Fruit fly (Drosophila melanogaster) whole organism, pupa: Measurements from ENCODE around the gene PolD2.

Experiments used
- CG10348 ChIP-seq: fragments of 200-800 bp; sonication (Bioruptor generic); IDR thresholded peaks from 2 replicates; pipeline ENCODE4 v1.3.6; 2022; ENCODE audit warnings: missing biosample characterization, missing genetic modification characterization
- CG12605 ChIP-seq: fragments of 200-800 bp; sonication (Bioruptor generic); IDR thresholded peaks from 2 replicates; pipeline ENCODE4 v1.3.6; 2022; ENCODE audit warnings: missing biosample characterization, missing genetic modification characterization
- CG13204 ChIP-seq: fragments of 200-800 bp; sonication (Bioruptor generic); optimal IDR thresholded peaks from 2 replicates; lab custom pipeline; 2018; ENCODE audit warnings: missing biosample characterization, mild to moderate bottlenecking, missing genetic modification characterization, moderate library complexity
- CG14655 ChIP-seq: fragments of 200-800 bp; sonication (Bioruptor generic); optimal IDR thresholded peaks from 3 replicates; lab custom pipeline; 2017; ENCODE audit warnings: mild to moderate bottlenecking, missing biosample characterization, missing genetic modification reagents, missing genetic modification characterization
- CG15710 ChIP-seq: fragments of 200-800 bp; sonication (Bioruptor generic); optimal IDR thresholded peaks from 2 replicates; lab custom pipeline; 2018; ENCODE audit warnings: missing biosample characterization, mild to moderate bottlenecking, missing genetic modification characterization, moderate library complexity
- CG17806 ChIP-seq: fragments of 200-800 bp; sonication (Bioruptor generic); optimal IDR thresholded peaks from 2 replicates; lab custom pipeline; 2018; ENCODE audit warnings: missing biosample characterization, mild to moderate bottlenecking, missing genetic modification characterization, moderate library complexity
- CG32121 ChIP-seq: fragments of 200-800 bp; sonication (Bioruptor generic); IDR thresholded peaks from 2 replicates; pipeline ENCODE4 v1.3.6; 2022; ENCODE audit warnings: missing biosample characterization, missing genetic modification characterization
- CG34367 ChIP-seq: fragments of 200-800 bp; sonication (Bioruptor generic); optimal IDR thresholded peaks from 2 replicates; lab custom pipeline; 2018; ENCODE audit warnings: missing biosample characterization, mild to moderate bottlenecking, missing genetic modification characterization
- CG4496 ChIP-seq: fragments of 200-800 bp; sonication (Bioruptor generic); IDR thresholded peaks from 3 replicates; pipeline ENCODE4 v1.3.6; 2022; ENCODE audit warnings: missing biosample characterization, missing genetic modification characterization
- CG8159 ChIP-seq: fragments of 200-800 bp; sonication (Bioruptor generic); optimal IDR thresholded peaks from 3 replicates; lab custom pipeline; 2018; ENCODE audit warnings: missing biosample characterization, mild to moderate bottlenecking, missing genetic modification characterization, moderate library complexity
- CG8301 ChIP-seq: fragments of 200-800 bp; sonication (Bioruptor generic); optimal IDR thresholded peaks from 2 replicates; lab custom pipeline; 2018; ENCODE audit warnings: missing biosample characterization, mild to moderate bottlenecking, missing genetic modification characterization
- CG9948 ChIP-seq: fragments of 200-800 bp; sonication (Bioruptor generic); optimal IDR thresholded peaks from 2 replicates; lab custom pipeline; 2018; ENCODE audit warnings: missing biosample characterization, mild to moderate bottlenecking, missing genetic modification characterization, moderate library complexity
- D1 ChIP-seq: fragments of 200-800 bp; sonication (Bioruptor generic); optimal IDR thresholded peaks from 2 replicates; lab custom pipeline; 2018; ENCODE audit warnings: missing biosample characterization, mild to moderate bottlenecking, missing genetic modification characterization, moderate library complexity
- EcR ChIP-seq: fragments of 200-800 bp; sonication (Bioruptor generic); optimal IDR thresholded peaks from 3 replicates; lab custom pipeline; 2019; ENCODE audit warnings: missing biosample characterization, missing genetic modification characterization, mild to moderate bottlenecking, moderate library complexity, missing genetic modification reagents
- Ets98B ChIP-seq: fragments of 200-800 bp; sonication (Bioruptor generic); IDR thresholded peaks from 2 replicates; pipeline ENCODE4 v1.3.6; 2022; ENCODE audit warnings: missing biosample characterization, missing genetic modification characterization
- Pif1A ChIP-seq: fragments of 200-800 bp; sonication (Bioruptor generic); optimal IDR thresholded peaks from 3 replicates; lab custom pipeline; 2016; ENCODE audit warnings: missing biosample characterization, missing genetic modification characterization
- Pif1B ChIP-seq: fragments of 200-800 bp; sonication (Bioruptor generic); optimal IDR thresholded peaks from 3 replicates; lab custom pipeline; 2016; ENCODE audit warnings: missing biosample characterization, missing genetic modification characterization
- Snoo ChIP-seq: fragments of 200-800 bp; sonication (Bioruptor generic); optimal IDR thresholded peaks from 3 replicates; lab custom pipeline; 2017; ENCODE audit warnings: missing biosample characterization, mild to moderate bottlenecking, missing genetic modification characterization, inconsistent platforms
- fd96Ca ChIP-seq: fragments of 200-800 bp; sonication (Bioruptor generic); IDR thresholded peaks from 3 replicates; pipeline ENCODE4 v1.3.6; 2022; ENCODE audit warnings: missing biosample characterization, missing genetic modification characterization
- gl ChIP-seq: fragments of 200-800 bp; sonication (Bioruptor generic); optimal IDR thresholded peaks from 2 replicates; lab custom pipeline; 2018; ENCODE audit warnings: missing biosample characterization, mild to moderate bottlenecking, missing genetic modification characterization
- rn ChIP-seq: fragments of 200-800 bp; sonication (Bioruptor generic); IDR thresholded peaks from 2 replicates; pipeline ENCODE4 v1.3.6; 2022; ENCODE audit warnings: missing biosample characterization, missing genetic modification characterization

PolD2 gene

DNA sequence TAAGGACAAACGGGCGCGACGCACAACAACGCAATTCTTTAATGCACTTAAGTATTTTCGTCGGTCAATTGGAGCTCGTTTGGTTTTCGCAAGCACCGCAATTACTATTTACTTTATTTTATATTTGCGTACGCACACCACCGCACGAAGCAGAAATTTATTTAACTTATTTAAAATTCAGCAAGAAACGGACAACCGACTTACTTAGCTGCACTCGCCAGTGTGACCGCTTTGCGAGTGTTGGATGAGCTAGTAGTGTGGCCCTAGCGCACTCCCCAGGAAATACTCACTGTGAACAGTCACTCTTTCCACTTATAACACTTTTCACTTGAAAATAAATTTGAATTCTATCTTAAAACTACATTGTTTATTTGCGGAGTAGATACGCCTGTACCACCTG lies 44.6 kb upstream of the PolD2 start, which contains the start of gene drpr:
drpr (minus strand) TSS at position 235 of the 400 bp plus-strand sequence.
- TF ChIP-seq CG32121 (GFP tag; lab: Robert Waterston, UW) (no peak), fd96Ca (no peak), CG34367 (tag; lab: Kevin White, UChicago) (no peak), CG9948 (tag; lab: Kevin White, UChicago) (no peak), Pif1A (GFP tag; lab: Kevin White, UChicago) (no peak), Ets98B (GFP tag; lab: Robert Waterston, UW) (peak; percentile 15; the same call in 1 of the 2 replicates), Pif1B (GFP tag; lab: Kevin White, UChicago) (peak; percentile 61), CG17806 (no peak), gl (tag; lab: Kevin White, UChicago) (no peak), rn (GFP tag; lab: Robert Waterston, UW) (no peak), CG12605 (GFP tag; lab: Robert Waterston, UW) (no peak), D1 (tag; lab: Kevin White, UChicago) (no peak), Snoo (peak; percentile 53), CG4496 (GFP tag; lab: Robert Waterston, UW) (no peak), CG10348 (GFP tag; lab: Robert Waterston, UW) (no peak), CG15710 (tag; lab: Kevin White, UChicago) (no peak), CG14655 (GFP tag; lab: Kevin White, UChicago) (no peak), CG13204 (GFP tag; lab: Kevin White, UChicago) (no peak), EcR (GFP tag; lab: Kevin White, UChicago) (no peak), CG8159 (tag; lab: Kevin White, UChicago) (peak; percentile 18), CG8301 (no peak)

- no peak for TF ChIP-seq CG34367 (tag; lab: Kevin White, UChicago)
- no peak for TF ChIP-seq Ets98B (GFP tag; lab: Robert Waterston, UW)
- TF ChIP-seq gl (tag; lab: Kevin White, UChicago) = no peak
- no peak for TF ChIP-seq fd96Ca
- TF ChIP-seq Pif1A (GFP tag; lab: Kevin White, UChicago) = no peak
- TF ChIP-seq EcR (GFP tag; lab: Kevin White, UChicago) = no peak
- no peak for TF ChIP-seq Pif1B (GFP tag; lab: Kevin White, UChicago)
- peak; percentile 54; the same call in 1 of the 2 replicates for TF ChIP-seq CG12605 (GFP tag; lab: Robert Waterston, UW)
These were observed 39.8 kb upstream of the PolD2 start, which contains the start of gene Oseg4 for dm6 chr3L:1735603-1736002. TSS of gene Oseg4 (minus strand) at chr3L:1735767.

DNA sequence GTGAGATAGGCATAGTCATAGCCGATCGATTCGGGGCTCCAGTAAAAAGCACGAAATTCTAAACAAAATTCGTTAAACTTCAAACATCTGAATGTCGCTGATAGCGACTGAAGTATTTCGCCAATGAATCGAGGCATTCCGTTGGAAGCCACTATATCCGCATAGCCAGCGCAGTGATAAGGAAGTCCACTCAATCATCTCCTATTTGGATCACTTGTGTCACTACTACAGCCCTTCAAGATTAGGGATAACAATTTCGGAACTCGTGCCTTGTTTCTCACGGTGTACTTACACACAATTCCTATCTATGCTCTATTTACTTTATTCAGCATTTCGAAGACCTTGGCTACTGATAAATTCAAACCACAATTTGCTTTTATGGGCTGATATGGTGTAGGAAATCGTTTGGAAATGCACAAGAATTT lies 37.5 kb upstream of the PolD2 start, which contains the start of gene PIG-Wb:
PIG-Wb (minus strand) TSS at position 209 of the 425 bp plus-strand sequence.
- TF ChIP-seq CG15710 (tag; lab: Kevin White, UChicago) = no peak

DNA sequence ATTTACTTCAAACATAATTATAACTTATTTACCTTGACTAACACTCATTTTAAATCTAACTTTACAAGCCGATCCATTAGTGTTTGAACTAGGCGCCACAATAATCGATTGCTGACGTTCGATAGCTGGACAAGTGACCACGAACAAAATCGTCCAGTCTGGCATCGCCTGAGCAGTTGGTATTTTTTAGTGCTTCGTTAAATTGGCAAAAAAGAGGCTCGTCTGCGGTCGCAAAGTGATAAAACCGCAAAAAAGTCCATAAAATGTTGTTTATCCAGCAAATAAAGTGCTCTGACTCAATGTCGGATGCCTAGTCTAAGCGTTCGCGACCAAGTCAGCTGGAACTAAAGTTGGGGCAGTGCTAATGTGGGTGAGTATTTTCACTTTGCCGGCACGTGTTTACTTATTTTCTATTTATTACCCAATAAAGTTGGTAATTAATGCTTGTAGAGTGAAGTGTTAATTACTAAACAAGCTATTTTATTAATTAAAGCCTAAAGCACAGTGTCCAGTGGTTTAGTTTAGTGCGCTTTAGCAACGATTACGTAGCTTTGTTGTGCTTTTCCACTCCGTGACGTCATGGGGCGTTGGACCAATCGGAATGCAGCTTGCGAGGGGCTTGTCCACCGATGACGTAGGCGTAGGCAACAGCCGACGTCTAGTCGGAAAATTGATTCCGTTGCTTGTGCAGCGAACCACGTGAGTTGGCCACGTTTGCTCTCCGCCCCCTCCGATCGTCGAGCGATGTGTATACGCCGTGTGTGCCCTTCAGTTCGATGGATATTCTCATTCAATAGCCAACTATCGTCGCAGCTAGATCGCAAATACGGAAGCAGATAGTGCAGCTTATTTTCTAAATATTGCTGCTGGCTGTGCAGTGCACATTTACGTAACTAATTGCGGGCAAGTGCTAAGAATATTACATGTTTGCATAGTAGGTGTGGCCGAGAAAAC lies 36.8 kb upstream of the PolD2 start, which contains the start of gene Gk2:
Gk2 (plus strand) TSS at position 33 of the 954 bp plus-strand sequence.
- TF ChIP-seq CG9948 (tag; lab: Kevin White, UChicago) (no peak), EcR (GFP tag; lab: Kevin White, UChicago) (peak; percentile 3)

DNA sequence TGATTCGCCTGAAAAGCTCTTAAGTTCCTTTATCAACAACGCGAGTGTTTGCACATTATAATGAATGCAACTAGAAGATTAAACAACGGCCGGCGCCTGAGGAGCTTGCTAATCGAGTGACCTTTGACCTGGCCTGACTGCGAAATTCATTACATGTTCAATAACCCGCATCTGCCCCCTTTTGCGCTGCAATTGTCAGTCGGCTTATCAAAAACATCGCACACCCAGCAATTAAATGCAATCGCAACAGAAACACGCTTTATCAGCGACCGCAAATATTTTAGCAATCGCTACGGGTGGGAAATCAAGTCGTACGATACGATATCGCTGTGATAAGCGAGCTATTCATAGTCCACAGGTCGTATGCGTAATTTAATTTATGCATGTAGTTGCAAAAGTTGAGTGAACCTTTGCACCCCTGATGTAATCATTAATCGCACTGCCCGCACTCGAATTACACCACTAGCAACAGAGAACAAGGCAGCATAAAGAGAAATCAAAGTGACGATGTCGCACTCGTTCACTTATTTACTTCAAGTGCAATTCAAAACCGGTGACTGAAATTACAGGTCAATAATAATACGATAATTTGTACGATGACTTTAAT lies 35.8 kb upstream of the PolD2 start:
- TF ChIP-seq EcR (GFP tag; lab: Kevin White, UChicago) (peak; percentile 78), rn (GFP tag; lab: Robert Waterston, UW) (no peak), gl (tag; lab: Kevin White, UChicago) (peak; percentile 5), CG8159 (tag; lab: Kevin White, UChicago) (no peak), CG8301 (no peak)

- TF ChIP-seq rn (GFP tag; lab: Robert Waterston, UW) (0 out of 2 replicates have a peak, but pooled peaks have one; percentile 15), CG13204 (GFP tag; lab: Kevin White, UChicago) (no peak), Snoo (no peak), CG34367 (tag; lab: Kevin White, UChicago) (peak; percentile 18), CG9948 (tag; lab: Kevin White, UChicago) (peak; percentile 8), CG32121 (GFP tag; lab: Robert Waterston, UW) (peak; percentile 69), Pif1B (GFP tag; lab: Kevin White, UChicago) (no peak), CG12605 (GFP tag; lab: Robert Waterston, UW) (no peak), CG10348 (GFP tag; lab: Robert Waterston, UW) (0 out of 2 replicates have a peak, but pooled peaks have one; percentile 34), fd96Ca (peak; percentile 81), CG17806 (no peak), gl (tag; lab: Kevin White, UChicago) (no peak), CG4496 (GFP tag; lab: Robert Waterston, UW) (peak; percentile 71), D1 (tag; lab: Kevin White, UChicago) (no peak), CG8301 (no peak), CG8159 (tag; lab: Kevin White, UChicago) (no peak), CG15710 (tag; lab: Kevin White, UChicago) (peak; percentile 14), CG14655 (GFP tag; lab: Kevin White, UChicago) (no peak), Ets98B (GFP tag; lab: Robert Waterston, UW) (peak; percentile 54; the same call in 1 of the 2 replicates), Pif1A (GFP tag; lab: Kevin White, UChicago) (peak; percentile 57), EcR (GFP tag; lab: Kevin White, UChicago) (no peak)
These were observed 35.1 kb upstream of the PolD2 start for dm6 chr3L:1740129-1740975.
